Worm (Caenorhabditis elegans) whole organism, late embryonic: Measurements from ENCODE around the gene efk-1.

ENCODE experiments used
- F13H6.1 ChIP-seq: sonication (generic microtip); optimal IDR thresholded peaks from 2 replicates; lab custom pipeline; 2016; ENCODE audit warnings: missing genetic modification characterization, missing compliant biosample characterization
- K02D7.2 ChIP-seq: sonication (generic microtip); optimal IDR thresholded peaks from 2 replicates; lab custom pipeline; 2017; ENCODE audit warnings: mild to moderate bottlenecking, missing genetic modification characterization, missing compliant biosample characterization
- Y22D7AL.16 ChIP-seq: sonication (generic microtip); optimal IDR thresholded peaks from 2 replicates; lab custom pipeline; 2016; ENCODE audit warnings: missing genetic modification characterization, missing compliant biosample characterization
- ama-1 ChIP-seq: fragments of 150-350 bp; optimal IDR thresholded peaks from 2 replicates; lab custom pipeline; 2014
- ceh-14 ChIP-seq: sonication (generic microtip); optimal IDR thresholded peaks from 2 replicates; lab custom pipeline; 2016; ENCODE audit warnings: missing genotype, missing genetic modification characterization, missing compliant biosample characterization
- ceh-18 ChIP-seq: sonication (generic microtip); optimal IDR thresholded peaks from 2 replicates; lab custom pipeline; 2016; ENCODE audit warnings: missing genetic modification characterization, missing compliant biosample characterization
- ceh-2 ChIP-seq: sonication (generic microtip); optimal IDR thresholded peaks from 2 replicates; lab custom pipeline; 2016; ENCODE audit warnings: missing genotype, missing genetic modification characterization, missing compliant biosample characterization
- ceh-30 ChIP-seq: fragments of 150-350 bp; optimal IDR thresholded peaks from 2 replicates; lab custom pipeline; 2014; ENCODE audit warnings: missing biosample characterization, missing genetic modification characterization
- ceh-31 ChIP-seq: sonication (generic microtip); optimal IDR thresholded peaks from 2 replicates; lab custom pipeline; 2016; ENCODE audit warnings: missing genetic modification characterization, missing compliant biosample characterization
- ceh-45 ChIP-seq: fragments of 200-800 bp; sonication (Bioruptor generic); IDR thresholded peaks from 2 replicates; pipeline ENCODE4 v1.3.6; 2022; ENCODE audit warnings: missing genetic modification reagents, missing genetic modification characterization, missing compliant biosample characterization
- ceh-48 ChIP-seq: sonication (generic microtip); optimal IDR thresholded peaks from 2 replicates; lab custom pipeline; 2016; ENCODE audit warnings: missing genetic modification characterization, inconsistent platforms, missing compliant biosample characterization
- ceh-9 ChIP-seq: sonication (generic microtip); optimal IDR thresholded peaks from 2 replicates; lab custom pipeline; 2016; ENCODE audit warnings: mild to moderate bottlenecking, missing genetic modification characterization, inconsistent platforms, missing compliant biosample characterization
- elt-2 ChIP-seq: sonication (generic microtip); optimal IDR thresholded peaks from 2 replicates; lab custom pipeline; 2016; ENCODE audit warnings: missing genetic modification reagents, missing genetic modification characterization, missing compliant biosample characterization
- fkh-10 ChIP-seq: fragments of 150-350 bp; optimal IDR thresholded peaks from 2 replicates; lab custom pipeline; 2014; ENCODE audit warnings: missing biosample characterization, missing genetic modification reagents, missing genetic modification characterization
- fkh-6 ChIP-seq: sonication (generic microtip); optimal IDR thresholded peaks from 2 replicates; lab custom pipeline; 2016; ENCODE audit warnings: missing genetic modification characterization, missing compliant biosample characterization
- hlh-30 ChIP-seq: sonication (generic microtip); optimal IDR thresholded peaks from 2 replicates; lab custom pipeline; 2017; ENCODE audit warnings: antibody characterized with exemption, missing genetic modification characterization, missing compliant biosample characterization; ENCODE audit not compliant: insufficient read depth
- lin-11 ChIP-seq: fragments of 200-800 bp; sonication (Bioruptor generic); optimal IDR thresholded peaks from 2 replicates; lab custom pipeline; 2018; ENCODE audit warnings: mild to moderate bottlenecking, missing genetic modification characterization, missing compliant biosample characterization
- madf-2 ChIP-seq: sonication (generic microtip); optimal IDR thresholded peaks from 2 replicates; lab custom pipeline; 2017; ENCODE audit warnings: missing genetic modification characterization, missing compliant biosample characterization
- nfya-1 ChIP-seq: sonication (generic microtip); optimal IDR thresholded peaks from 2 replicates; lab custom pipeline; 2017; ENCODE audit warnings: missing genetic modification characterization, mild to moderate bottlenecking, missing compliant biosample characterization, antibody characterized with exemption, moderate library complexity
- nhr-11 ChIP-seq: fragments of 150-350 bp; optimal IDR thresholded peaks from 2 replicates; lab custom pipeline; 2014; ENCODE audit warnings: missing biosample characterization, missing genetic modification characterization
- pat-9 ChIP-seq: fragments of 200-800 bp; sonication (Bioruptor generic); optimal IDR thresholded peaks from 2 replicates; lab custom pipeline; 2018; ENCODE audit warnings: mild to moderate bottlenecking, missing genetic modification characterization, moderate library complexity, missing compliant biosample characterization
- pax-1 ChIP-seq: fragments of 150-350 bp; optimal IDR thresholded peaks from 2 replicates; lab custom pipeline; 2014; ENCODE audit warnings: missing biosample characterization, missing genetic modification characterization
- pha-2 ChIP-seq: sonication (generic microtip); optimal IDR thresholded peaks from 2 replicates; lab custom pipeline; 2017; ENCODE audit warnings: mild to moderate bottlenecking, missing genetic modification characterization, missing compliant biosample characterization
- pqm-1 ChIP-seq: sonication (generic microtip); optimal IDR thresholded peaks from 2 replicates; lab custom pipeline; 2016; ENCODE audit warnings: missing genetic modification characterization, missing compliant biosample characterization
- ref-2 ChIP-seq: sonication (generic microtip); optimal IDR thresholded peaks from 2 replicates; lab custom pipeline; 2016; ENCODE audit warnings: missing genetic modification characterization, missing compliant biosample characterization
- rnt-1 ChIP-seq: sonication (generic microtip); optimal IDR thresholded peaks from 2 replicates; lab custom pipeline; 2016; ENCODE audit warnings: missing genetic modification characterization, missing compliant biosample characterization
- sdc-2 ChIP-seq: sonication (generic microtip); optimal IDR thresholded peaks from 2 replicates; lab custom pipeline; 2016; ENCODE audit warnings: missing genotype, missing genetic modification characterization, missing compliant biosample characterization
- sox-4 ChIP-seq: sonication (generic microtip); optimal IDR thresholded peaks from 2 replicates; lab custom pipeline; 2017; ENCODE audit warnings: mild to moderate bottlenecking, missing genetic modification characterization, inconsistent platforms, missing compliant biosample characterization
- tbx-2 ChIP-seq: sonication (generic microtip); optimal IDR thresholded peaks from 2 replicates; lab custom pipeline; 2016; ENCODE audit warnings: missing genetic modification characterization, missing compliant biosample characterization
- tbx-7 ChIP-seq: sonication (generic microtip); optimal IDR thresholded peaks from 2 replicates; lab custom pipeline; 2016; ENCODE audit warnings: missing genotype, missing genetic modification characterization, missing compliant biosample characterization
- unc-42 ChIP-seq: sonication (generic microtip); optimal IDR thresholded peaks from 2 replicates; lab custom pipeline; 2016; ENCODE audit warnings: missing genotype, missing genetic modification characterization, missing compliant biosample characterization
- unc-55 ChIP-seq: sonication (generic microtip); optimal IDR thresholded peaks from 2 replicates; lab custom pipeline; 2017; ENCODE audit warnings: missing biosample characterization, missing genetic modification reagents, missing genetic modification characterization

The efk-1 gene

DNA sequence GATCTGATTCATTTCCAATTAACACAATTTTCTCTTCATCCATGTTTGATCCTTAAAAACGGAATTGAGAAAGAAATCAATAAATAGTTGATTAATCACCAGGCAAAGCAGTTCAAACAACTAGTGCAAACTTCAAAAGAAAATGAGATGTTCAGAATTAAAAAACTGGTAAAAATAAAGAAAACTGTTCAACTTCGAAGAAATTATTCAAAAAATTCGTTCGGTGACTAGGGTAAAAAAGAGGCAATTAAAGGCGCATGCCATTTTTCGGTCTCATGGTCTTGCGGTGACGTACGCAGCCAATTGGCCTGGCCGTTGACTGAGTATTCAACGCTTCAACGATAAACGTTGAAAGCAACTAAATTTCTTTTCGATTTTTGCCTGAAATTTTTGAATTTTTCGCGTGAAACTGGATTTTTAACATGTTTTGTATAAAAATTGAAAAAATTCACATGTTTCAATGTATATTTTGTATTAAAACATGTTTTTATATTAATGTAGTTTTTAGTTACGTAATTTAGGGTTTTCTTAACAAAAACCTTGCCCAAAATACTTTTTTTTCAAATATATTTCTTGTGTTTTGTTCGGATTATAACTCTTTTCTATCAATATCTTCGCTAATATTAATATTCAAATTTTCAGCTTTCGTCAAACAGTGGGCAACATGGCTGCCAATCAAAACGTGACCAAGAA, 38.0 kb upstream of the efk-1 start, which contains the start of the genes sna-3 and rps-3:
sna-3 (minus strand) TSS at position 51 of the 693 bp plus-strand sequence.
rps-3 (plus strand) TSS at position 643 of the 693 bp plus-strand sequence.
- TF ChIP-seq Y22D7AL.16 (tag; lab: Kevin White, UChicago) (no peak), pha-2 (tag; lab: Kevin White, UChicago) (no peak), unc-42 (tag; lab: Kevin White, UChicago) (peak; percentile 39), ceh-18 (peak; percentile 33), rnt-1 (peak; percentile 63), ceh-31 (tag; lab: Kevin White, UChicago) (peak; percentile 78), unc-55 (peak; percentile 16), ref-2 (tag; lab: Kevin White, UChicago) (no peak), hlh-30 (tag; lab: Kevin White, UChicago) (peak; percentile 81), elt-2 (peak; percentile 2), pax-1 (tag; lab: Kevin White, UChicago) (no peak), tbx-2 (peak; percentile 32), nfya-1 (tag; lab: Kevin White, UChicago) (peak; percentile 82)

DNA sequence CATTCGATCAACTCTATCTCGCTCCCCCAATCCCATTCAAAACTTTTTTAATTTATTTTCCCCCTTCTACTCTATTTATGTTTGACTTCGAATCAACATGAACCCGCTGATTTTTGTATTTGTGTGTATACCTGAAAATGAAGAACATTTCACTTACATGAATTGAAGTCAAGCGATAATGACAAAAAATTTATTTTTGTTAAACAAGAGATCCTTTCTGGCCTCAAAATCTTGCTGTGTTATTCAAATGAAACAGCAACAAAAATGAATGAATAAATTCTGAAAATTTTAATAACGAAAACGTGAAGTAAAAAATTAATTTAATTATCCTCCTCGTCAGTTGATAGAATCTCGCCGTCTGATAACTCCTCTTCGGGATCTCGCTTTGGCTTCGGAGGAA, 34.1 kb upstream of the efk-1 start:
- TF ChIP-seq fkh-10 (GFP tag; lab: Kevin White, UChicago): no peak
- no peak for TF ChIP-seq tbx-7 (tag; lab: Kevin White, UChicago)
- TF ChIP-seq unc-42 (tag; lab: Kevin White, UChicago): no peak
- no peak for TF ChIP-seq sdc-2 (tag; lab: Kevin White, UChicago)
- no peak for TF ChIP-seq nhr-11

ce11 chrIII:6201325-6201724, 33.0 kb upstream of the efk-1 start:
- TF ChIP-seq pat-9 (tag; lab: Kevin White, UChicago): no peak
- TF ChIP-seq ref-2 (tag; lab: Kevin White, UChicago): no peak
- TF ChIP-seq ceh-2 (tag; lab: Kevin White, UChicago): no peak
- TF ChIP-seq pqm-1: no peak
- TF ChIP-seq ceh-14 (tag; lab: Kevin White, UChicago): no peak
- TF ChIP-seq K02D7.2 (tag; lab: Kevin White, UChicago): no peak
- TF ChIP-seq pax-1 (tag; lab: Kevin White, UChicago): no peak
- TF ChIP-seq ama-1: no peak
- TF ChIP-seq lin-11 (tag; lab: Kevin White, UChicago): no peak
- TF ChIP-seq F13H6.1: no peak
- no peak for TF ChIP-seq ceh-9 (tag; lab: Kevin White, UChicago)
- TF ChIP-seq ceh-18: no peak
- TF ChIP-seq unc-42 (tag; lab: Kevin White, UChicago): no peak
- no peak for TF ChIP-seq ceh-45 (GFP tag; lab: Robert Waterston, UW)
- TF ChIP-seq ceh-30 (tag; lab: Kevin White, UChicago): no peak
- TF ChIP-seq, all 69 proteins: peak for 0

DNA sequence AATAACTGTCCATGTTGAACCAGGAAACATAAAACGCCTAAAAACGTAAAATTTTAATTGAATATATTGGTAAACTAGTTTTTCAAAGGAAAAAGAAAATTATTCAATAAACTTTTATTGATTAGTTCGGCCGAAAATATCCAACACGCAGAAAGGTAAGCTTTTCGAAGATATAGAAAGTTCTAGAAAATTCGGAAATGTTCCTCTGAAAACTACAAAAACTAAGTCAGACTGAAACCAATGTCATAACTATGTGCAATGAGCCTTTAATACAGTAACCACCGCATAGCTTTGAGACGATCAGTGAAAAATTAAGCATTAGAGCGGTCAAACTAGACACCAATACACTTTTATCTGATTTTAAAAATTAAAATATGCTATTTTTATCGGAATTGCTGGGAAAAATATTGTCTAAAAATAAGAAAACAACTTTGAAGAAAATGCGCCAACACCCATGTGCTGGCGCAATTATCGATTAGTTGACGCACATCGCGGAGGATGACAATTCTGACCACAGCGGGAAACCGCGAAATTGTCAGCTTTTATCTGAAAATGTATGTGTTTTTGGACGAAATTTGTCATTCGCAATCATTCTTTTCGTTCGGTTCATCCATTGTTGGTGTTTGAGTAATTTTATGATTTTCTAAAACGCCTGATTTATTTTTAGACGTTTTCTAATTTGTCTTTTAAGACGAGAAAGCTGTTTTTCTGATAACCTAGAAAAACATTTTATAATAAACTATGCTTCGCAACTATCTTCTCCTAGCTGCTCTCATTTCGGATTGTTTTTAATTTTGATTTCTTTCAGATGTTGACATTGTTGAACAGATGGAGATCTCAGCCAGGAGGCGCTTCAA, 30.3 kb upstream of the efk-1 start, which contains the start of the genes C23G10.7 and rpn-2:
C23G10.7 (minus strand) TSS at position 37 of the 857 bp plus-strand sequence.
rpn-2 (plus strand) TSS at position 807 of the 857 bp plus-strand sequence.
- TF ChIP-seq ceh-48 (peak; percentile 23), unc-42 (tag; lab: Kevin White, UChicago) (peak; percentile 10), rnt-1 (peak; percentile 40), nfya-1 (tag; lab: Kevin White, UChicago) (peak; percentile 17), sox-4 (tag; lab: Kevin White, UChicago) (no peak)

- no peak for TF ChIP-seq madf-2 (tag; lab: Kevin White, UChicago)
- TF ChIP-seq fkh-6: no peak
Measured at ce11 chrIII:6195718-6196117, 27.4 kb upstream of the efk-1 start.
